Worm (Caenorhabditis elegans) whole organism, L4/young adult: ENCODE data around the gene F26F2.4.
"Not testable (repeated sequence)": the region's sequence is repeated elsewhere in the genome, so short reads cannot be mapped to it uniquely, and the experiment has no call there.

ENCODE experiments used
- W03F9.2 ChIP-seq: fragments of 150-350 bp; optimal IDR thresholded peaks from 2 replicates; lab custom pipeline; 2014; ENCODE audit warnings: missing biosample characterization, missing genetic modification characterization
- him-1 ChIP-seq: sonication (generic microtip); optimal IDR thresholded peaks from 2 replicates; lab custom pipeline; 2016; ENCODE audit warnings: missing genotype, missing genetic modification reagents, missing genetic modification characterization, missing compliant biosample characterization

ce11 chrV:20564054-20564453 is 5.0 kb upstream of the F26F2.4 start, which contains the start of gene F26F2.13:
- not testable (repeated sequence) for TF ChIP-seq W03F9.2, him-1
